Fruit fly (Drosophila melanogaster) whole organism, embryonic: Measurements from ENCODE around the gene CG17202.

Experiments used
- Ada2b ChIP-seq: fragments of 200-800 bp; sonication (Bioruptor generic); IDR thresholded peaks from 2 replicates; pipeline ENCODE4 v1.3.6; 2022; ENCODE audit warnings: missing biosample characterization, missing genetic modification characterization
- Aef1 ChIP-seq: fragments of 200-800 bp; sonication (Bioruptor generic); IDR thresholded peaks from 3 replicates; pipeline ENCODE4 v1.3.6; 2022; ENCODE audit warnings: missing biosample characterization, missing genetic modification characterization
- Antp ChIP-seq: fragments of 200-800 bp; sonication (Bioruptor generic); optimal IDR thresholded peaks from 3 replicates; lab custom pipeline; 2016; ENCODE audit warnings: missing biosample characterization, missing genetic modification characterization
- CG13296 ChIP-seq: fragments of 200-800 bp; sonication (Bioruptor generic); optimal IDR thresholded peaks from 3 replicates; lab custom pipeline; 2018; ENCODE audit warnings: missing biosample characterization, mild to moderate bottlenecking, missing genetic modification characterization
- CG13775 ChIP-seq: fragments of 200-800 bp; sonication (Bioruptor generic); optimal IDR thresholded peaks from 3 replicates; lab custom pipeline; 2017; ENCODE audit warnings: missing biosample characterization, mild to moderate bottlenecking, missing genetic modification characterization
- CG15269 ChIP-seq: fragments of 200-800 bp; sonication (Bioruptor generic); optimal IDR thresholded peaks from 2 replicates; lab custom pipeline; 2018; ENCODE audit warnings: missing biosample characterization, mild to moderate bottlenecking, missing genetic modification characterization, moderate library complexity
- CG17361 ChIP-seq: fragments of 200-800 bp; sonication (Bioruptor generic); IDR thresholded peaks from 3 replicates; pipeline ENCODE4 v1.3.6; 2022; ENCODE audit warnings: missing biosample characterization, missing genetic modification characterization
- CG17385 ChIP-seq: fragments of 200-800 bp; sonication (Bioruptor generic); optimal IDR thresholded peaks from 3 replicates; lab custom pipeline; 2018; ENCODE audit warnings: missing biosample characterization, mild to moderate bottlenecking, missing genetic modification characterization
- CG18599 ChIP-seq: fragments of 200-800 bp; sonication (Bioruptor generic); optimal IDR thresholded peaks from 3 replicates; lab custom pipeline; 2017; ENCODE audit warnings: missing biosample characterization, missing genetic modification characterization, mild to moderate bottlenecking, moderate library complexity, missing genetic modification reagents
- CG2116 ChIP-seq: fragments of 200-800 bp; sonication (Bioruptor generic); optimal IDR thresholded peaks from 3 replicates; lab custom pipeline; 2018; ENCODE audit warnings: missing biosample characterization, mild to moderate bottlenecking, missing genetic modification characterization
- CG32767 ChIP-seq: fragments of 200-800 bp; sonication (Bioruptor generic); IDR thresholded peaks from 2 replicates; pipeline ENCODE4 v1.3.6; 2022; ENCODE audit warnings: missing biosample characterization, missing genetic modification characterization
- CG3281 ChIP-seq: fragments of 200-800 bp; sonication (Bioruptor generic); optimal IDR thresholded peaks from 3 replicates; lab custom pipeline; 2017; ENCODE audit warnings: missing biosample characterization, mild to moderate bottlenecking, missing genetic modification characterization
- CG34376 ChIP-seq: fragments of 200-800 bp; sonication (Bioruptor generic); optimal IDR thresholded peaks from 2 replicates; lab custom pipeline; 2018; ENCODE audit warnings: missing biosample characterization, mild to moderate bottlenecking, missing genetic modification characterization
- CG3838 ChIP-seq: fragments of 200-800 bp; sonication (Bioruptor generic); optimal IDR thresholded peaks from 3 replicates; lab custom pipeline; 2016; ENCODE audit warnings: missing biosample characterization, missing genetic modification characterization
- CG6272 ChIP-seq: fragments of 200-800 bp; sonication (Bioruptor generic); IDR thresholded peaks from 2 replicates; pipeline ENCODE4 v1.3.6; 2022; ENCODE audit warnings: missing biosample characterization, missing genetic modification characterization
- CG6654 ChIP-seq: fragments of 200-800 bp; sonication (Bioruptor generic); optimal IDR thresholded peaks from 2 replicates; lab custom pipeline; 2017; ENCODE audit warnings: missing biosample characterization, mild to moderate bottlenecking, missing genetic modification characterization
- CG9727 ChIP-seq: fragments of 200-800 bp; sonication (Bioruptor generic); optimal IDR thresholded peaks from 3 replicates; lab custom pipeline; 2017; ENCODE audit warnings: missing biosample characterization, mild to moderate bottlenecking, missing genetic modification characterization
- CG9797 ChIP-seq: fragments of 200-800 bp; sonication (Bioruptor generic); optimal IDR thresholded peaks from 3 replicates; lab custom pipeline; 2018; ENCODE audit warnings: missing biosample characterization, mild to moderate bottlenecking, missing genetic modification characterization
- D ChIP-seq, 2 experiments: fragments of 200-800 bp in 1 of 2; fragments of >200 bp in 1 of 2; sonication (Bioruptor generic) in 1 of 2; optimal IDR thresholded peaks; 2 replicates in 1 of 2; 3 replicates in 1 of 2; lab custom pipeline; 2017; ENCODE audit warnings: mild to moderate bottlenecking in 1 of 2, missing biosample characterization in 1 of 2, missing genetic modification characterization in 1 of 2, missing genetic modification reagents in 1 of 2
- Dll ChIP-seq: fragments of 200-800 bp; sonication (Bioruptor generic); IDR thresholded peaks from 4 replicates; pipeline ENCODE4 v1.3.6; 2022; ENCODE audit warnings: missing biosample characterization, missing genetic modification characterization; ENCODE audit not compliant: partially characterized antibody
- Fer1 ChIP-seq: fragments of 200-800 bp; sonication (Bioruptor generic); optimal IDR thresholded peaks from 2 replicates; lab custom pipeline; 2017; ENCODE audit warnings: missing biosample characterization, mild to moderate bottlenecking, missing genetic modification characterization
- Hand ChIP-seq: fragments of 200-800 bp; sonication (Bioruptor generic); optimal IDR thresholded peaks from 2 replicates; lab custom pipeline; 2017; ENCODE audit warnings: mild to moderate bottlenecking, missing biosample characterization, missing genetic modification reagents, missing genetic modification characterization
- Hr3 ChIP-seq: fragments of 200-800 bp; sonication (Bioruptor generic); optimal IDR thresholded peaks from 3 replicates; lab custom pipeline; 2016; ENCODE audit warnings: missing biosample characterization, missing genetic modification characterization
- MBD-R2 ChIP-seq: fragments of 200-800 bp; sonication (Bioruptor generic); IDR thresholded peaks from 2 replicates; pipeline ENCODE4 v1.3.6; 2022; ENCODE audit warnings: missing biosample characterization, missing genetic modification characterization
- Spps ChIP-seq: fragments of 200-800 bp; sonication (Bioruptor generic); optimal IDR thresholded peaks from 2 replicates; lab custom pipeline; 2018; ENCODE audit warnings: missing biosample characterization, mild to moderate bottlenecking, missing genetic modification characterization
- al ChIP-seq: fragments of 200-800 bp; sonication (Bioruptor generic); IDR thresholded peaks from 2 replicates; pipeline ENCODE4 v1.3.6; 2022; ENCODE audit warnings: missing biosample characterization, missing genetic modification characterization
- ato ChIP-seq: fragments of 200-800 bp; sonication (Bioruptor generic); IDR thresholded peaks from 2 replicates; pipeline ENCODE4 v1.3.6; 2022; ENCODE audit warnings: missing biosample characterization, missing genetic modification characterization; ENCODE audit not compliant: partially characterized antibody
- bsh ChIP-seq, 2 experiments: fragments of 200-800 bp; sonication (Bioruptor generic); optimal IDR thresholded peaks; 2 replicates each; lab custom pipeline; 2017 to 2018; ENCODE audit warnings: mild to moderate bottlenecking in 2 of 2, missing biosample characterization in 2 of 2, missing genetic modification characterization in 2 of 2, moderate library complexity in 1 of 2
- chn ChIP-seq: fragments of 200-800 bp; sonication (Bioruptor generic); optimal IDR thresholded peaks from 2 replicates; lab custom pipeline; 2016; ENCODE audit warnings: missing biosample characterization, missing genetic modification characterization
- dpn ChIP-seq, 2 experiments: fragments of 200-800 bp; sonication (Bioruptor generic); optimal IDR thresholded peaks; 3 replicates each; lab custom pipeline; 2016; ENCODE audit warnings: missing biosample characterization in 2 of 2, missing genetic modification characterization in 2 of 2
- ewg ChIP-seq: fragments of 200-800 bp; sonication (Bioruptor generic); optimal IDR thresholded peaks from 3 replicates; lab custom pipeline; 2017; ENCODE audit warnings: mild to moderate bottlenecking, missing biosample characterization, missing genetic modification reagents, missing genetic modification characterization
- exex ChIP-seq: fragments of 200-800 bp; sonication (Bioruptor generic); optimal IDR thresholded peaks from 4 replicates; lab custom pipeline; 2018; ENCODE audit warnings: missing biosample characterization, mild to moderate bottlenecking, missing genetic modification characterization, moderate library complexity
- fd64A ChIP-seq: fragments of 200-800 bp; sonication (Bioruptor generic); optimal IDR thresholded peaks from 3 replicates; lab custom pipeline; 2018; ENCODE audit warnings: missing biosample characterization, mild to moderate bottlenecking, missing genetic modification characterization
- ftz-f1 ChIP-seq: fragments of 200-800 bp; sonication (Bioruptor generic); optimal IDR thresholded peaks from 2 replicates; lab custom pipeline; 2016; ENCODE audit warnings: missing biosample characterization, missing genetic modification characterization
- grn ChIP-seq: fragments of 200-800 bp; sonication (Bioruptor generic); optimal IDR thresholded peaks from 3 replicates; lab custom pipeline; 2017; ENCODE audit warnings: missing biosample characterization, missing genetic modification characterization
- ind ChIP-seq: fragments of 200-800 bp; sonication (Bioruptor generic); optimal IDR thresholded peaks from 3 replicates; lab custom pipeline; 2016; ENCODE audit warnings: missing biosample characterization, missing genetic modification characterization
- kay ChIP-seq: fragments of 200-800 bp; sonication (Bioruptor generic); optimal IDR thresholded peaks from 2 replicates; lab custom pipeline; 2016; ENCODE audit warnings: missing biosample characterization, missing genetic modification characterization
- ken ChIP-seq: fragments of 200-800 bp; sonication (Bioruptor generic); IDR thresholded peaks from 3 replicates; pipeline ENCODE4 v1.3.6; 2022; ENCODE audit warnings: missing biosample characterization, missing genetic modification characterization
- kni ChIP-seq: fragments of 200-800 bp; sonication (Bioruptor generic); optimal IDR thresholded peaks from 3 replicates; lab custom pipeline; 2017; ENCODE audit warnings: mild to moderate bottlenecking, missing biosample characterization, missing genetic modification reagents, missing genetic modification characterization
- lab ChIP-seq: fragments of 200-800 bp; sonication (Bioruptor generic); optimal IDR thresholded peaks from 3 replicates; lab custom pipeline; 2017; ENCODE audit warnings: missing biosample characterization, missing genetic modification characterization, mild to moderate bottlenecking, moderate library complexity, missing genetic modification reagents
- lola ChIP-seq, 3 experiments: fragments of >200 bp in 2 of 3; fragments of 200-800 bp in 1 of 3; sonication (Bioruptor generic) in 1 of 3; optimal IDR thresholded peaks; 2 replicates each; lab custom pipeline; 2017 to 2019; ENCODE audit warnings: missing biosample characterization in 3 of 3, missing genetic modification characterization in 3 of 3, mild to moderate bottlenecking in 1 of 3, moderate library complexity in 1 of 3
- nerfin-1 ChIP-seq: fragments of 200-800 bp; sonication (Bioruptor generic); optimal IDR thresholded peaks from 3 replicates; lab custom pipeline; 2019; ENCODE audit warnings: missing biosample characterization, mild to moderate bottlenecking, missing genetic modification characterization, moderate library complexity
- nom ChIP-seq: fragments of 200-800 bp; sonication (Bioruptor generic); optimal IDR thresholded peaks from 2 replicates; lab custom pipeline; 2017; ENCODE audit warnings: missing biosample characterization, missing genetic modification characterization, mild to moderate bottlenecking, moderate library complexity, missing genetic modification reagents
- pb ChIP-seq: fragments of 200-800 bp; sonication (Bioruptor generic); optimal IDR thresholded peaks from 3 replicates; lab custom pipeline; 2016; ENCODE audit warnings: missing biosample characterization, missing genetic modification characterization
- row ChIP-seq: fragments of 200-800 bp; sonication (Bioruptor generic); IDR thresholded peaks from 3 replicates; pipeline ENCODE4 v1.3.6; 2022; ENCODE audit warnings: missing biosample characterization, missing genetic modification characterization
- sd ChIP-seq: fragments of 200-800 bp; sonication (Bioruptor generic); optimal IDR thresholded peaks from 3 replicates; lab custom pipeline; 2018; ENCODE audit warnings: missing biosample characterization, mild to moderate bottlenecking, missing genetic modification characterization, moderate library complexity
- ssp ChIP-seq: fragments of 200-800 bp; sonication (Bioruptor generic); IDR thresholded peaks from 2 replicates; pipeline ENCODE4 v1.3.6; 2022; ENCODE audit warnings: missing biosample characterization, missing genetic modification characterization
- stc ChIP-seq: fragments of 200-800 bp; sonication (Bioruptor generic); IDR thresholded peaks from 2 replicates; pipeline ENCODE4 v1.3.6; 2022; ENCODE audit warnings: missing biosample characterization, missing genetic modification characterization
- tx ChIP-seq: fragments of 200-800 bp; sonication (Bioruptor generic); optimal IDR thresholded peaks from 2 replicates; lab custom pipeline; 2016; ENCODE audit warnings: missing biosample characterization, missing genetic modification characterization

The CG17202 gene

DNA sequence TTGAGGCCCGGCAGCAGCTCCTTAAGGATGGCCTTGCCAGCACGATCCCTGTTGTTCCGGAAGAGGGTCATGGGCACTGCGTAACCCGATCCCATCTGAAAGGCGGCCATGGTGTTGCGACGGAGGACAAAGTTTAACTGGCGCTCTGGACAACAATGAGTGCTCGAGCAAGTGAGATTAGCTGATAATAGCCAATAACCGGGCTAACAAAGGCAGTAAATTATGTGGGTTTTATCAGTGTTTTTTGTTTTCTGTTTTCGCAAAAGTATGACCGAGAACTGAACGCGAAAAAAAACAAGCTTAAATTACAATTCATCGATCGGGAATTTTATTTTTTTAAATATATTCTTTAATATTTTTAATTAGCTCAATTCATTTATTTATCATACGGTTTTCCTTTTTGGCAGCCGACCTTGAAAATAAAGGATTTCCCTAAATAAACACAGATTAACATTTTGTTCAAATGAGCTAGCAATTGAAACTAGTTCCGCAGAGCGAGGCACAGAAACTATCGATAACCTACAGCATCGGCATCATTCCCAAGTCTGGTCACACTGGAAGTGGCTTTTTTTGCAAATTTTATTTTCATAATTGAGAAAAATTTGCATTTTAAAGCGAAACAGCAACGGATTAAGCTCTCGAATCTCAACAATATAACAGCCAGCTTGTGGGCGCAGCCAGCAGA, 9.2 kb upstream of the CG17202 start, which contains the start of the genes Dip-C and pps (continued):
- no peak for TF ChIP-seq Antp (GFP tag; lab: Kevin White, UChicago)
- peak; percentile 58; the same call in 1 of the 2 replicates for TF ChIP-seq ato (GFP tag; lab: Robert Waterston, UW)
- no peak for TF ChIP-seq Aef1 (GFP tag; lab: Robert Waterston, UW)
- TF ChIP-seq Dll (GFP tag; lab: Robert Waterston, UW) = peak; percentile 75
- no peak for TF ChIP-seq kay (GFP tag; lab: Kevin White, UChicago)
- no peak for TF ChIP-seq D (optimal IDR thresholded peaks at IDR 0.05; lab: Kevin White, UChicago)
- no peak for TF ChIP-seq D (GFP tag; optimal IDR thresholded peaks at IDR 0.05; lab: Kevin White, UChicago)
- no peak for TF ChIP-seq CG6654 (GFP tag; lab: Kevin White, UChicago)
- no peak for TF ChIP-seq lola (GFP tag; optimal IDR thresholded peaks at IDR 0.05; lab: Kevin White, UChicago)
- TF ChIP-seq CG2116 = peak; percentile 35
- TF ChIP-seq CG15269 (tag; lab: Kevin White, UChicago) = no peak
- no peak for TF ChIP-seq CG6272 (GFP tag; lab: Robert Waterston, UW)
- TF ChIP-seq exex = peak; percentile 59
- TF ChIP-seq fd64A (GFP tag; lab: Kevin White, UChicago) = no peak
- TF ChIP-seq CG9727 = peak; percentile 28
- no peak for TF ChIP-seq sd (tag; lab: Kevin White, UChicago)
- peak; percentile 70 for TF ChIP-seq CG9797
- TF ChIP-seq Ada2b (GFP tag; lab: Robert Waterston, UW) = no peak
- TF ChIP-seq grn (GFP tag; lab: Kevin White, UChicago) = no peak
- TF ChIP-seq pb (GFP tag; lab: Kevin White, UChicago) = no peak
- TF ChIP-seq ftz-f1 (GFP tag; lab: Kevin White, UChicago) = peak; percentile 78
- no peak for TF ChIP-seq CG17361 (GFP tag; lab: Robert Waterston, UW)
- no peak for TF ChIP-seq bsh (GFP tag; optimal IDR thresholded peaks at IDR 0.05; lab: Kevin White, UChicago)
- TF ChIP-seq Hand (GFP tag; lab: Kevin White, UChicago) = no peak
- TF ChIP-seq lab (GFP tag; lab: Kevin White, UChicago) = no peak
- no peak for TF ChIP-seq kni (GFP tag; lab: Kevin White, UChicago)
- TF ChIP-seq Fer1 (GFP tag; lab: Kevin White, UChicago) = no peak
- TF ChIP-seq Hr3 (GFP tag; lab: Kevin White, UChicago) = no peak
- peak; percentile 84 for TF ChIP-seq MBD-R2 (GFP tag; lab: Robert Waterston, UW)
- no peak for TF ChIP-seq CG32767 (GFP tag; lab: Robert Waterston, UW)
- TF ChIP-seq stc (GFP tag; lab: Robert Waterston, UW) = no peak
- TF ChIP-seq ken = no peak
- TF ChIP-seq al (GFP tag; lab: Robert Waterston, UW) = no peak
- peak; percentile 73 for TF ChIP-seq row (GFP tag; lab: Robert Waterston, UW)
- no peak for TF ChIP-seq tx (GFP tag; lab: Kevin White, UChicago)
- no peak for TF ChIP-seq CG13775 (GFP tag; lab: Kevin White, UChicago)
- no peak for TF ChIP-seq CG17385 (GFP tag; lab: Kevin White, UChicago)
- no peak for TF ChIP-seq CG3838 (GFP tag; lab: Kevin White, UChicago)
- peak; percentile 43 for TF ChIP-seq nom (GFP tag; lab: Kevin White, UChicago)
- no peak for TF ChIP-seq ind (GFP tag; lab: Kevin White, UChicago)
- no peak for TF ChIP-seq CG13296 (GFP tag; lab: Kevin White, UChicago)
- TF ChIP-seq chn (GFP tag; lab: Kevin White, UChicago) = no peak
- no peak for TF ChIP-seq ewg (GFP tag; lab: Kevin White, UChicago)
- TF ChIP-seq dpn (GFP tag; optimal IDR thresholded peaks at IDR 0.05; lab: Kevin White, UChicago) = no peak
- no peak for TF ChIP-seq CG18599 (GFP tag; lab: Kevin White, UChicago)
- no peak for TF ChIP-seq Spps (tag; lab: Kevin White, UChicago)
- no peak for TF ChIP-seq ssp
- no peak for TF ChIP-seq CG3281 (GFP tag; lab: Kevin White, UChicago)
- no peak for TF ChIP-seq nerfin-1 (tag; lab: Kevin White, UChicago)
- TF ChIP-seq CG34376 (GFP tag; lab: Kevin White, UChicago) = peak; percentile 44
